Worm (Caenorhabditis elegans) whole organism, early embryonic: Measurements from ENCODE around the gene sru-19.

Experiments
- ama-1 ChIP-seq: fragments of 150-350 bp; optimal IDR thresholded peaks from 2 replicates; lab custom pipeline; 2014
- ceh-13 ChIP-seq: fragments of 200-800 bp; sonication (Bioruptor generic); optimal IDR thresholded peaks from 2 replicates; lab custom pipeline; 2018; ENCODE audit warnings: mild to moderate bottlenecking, missing genetic modification characterization, missing compliant biosample characterization
- flt-1 ChIP-seq: fragments of 200-800 bp; sonication (Bioruptor generic); IDR thresholded peaks from 2 replicates; pipeline ENCODE4 v1.3.6; 2022; ENCODE audit warnings: missing genetic modification characterization, missing compliant biosample characterization
- hmbx-1 ChIP-seq: sonication (generic microtip); optimal IDR thresholded peaks from 2 replicates; lab custom pipeline; 2016; ENCODE audit warnings: mild to moderate bottlenecking, missing genetic modification characterization, missing compliant biosample characterization
- hnd-1 ChIP-seq: sonication (generic microtip); optimal IDR thresholded peaks from 2 replicates; lab custom pipeline; 2016; ENCODE audit warnings: missing genetic modification characterization, missing compliant biosample characterization
- pes-1 ChIP-seq: fragments of 200-800 bp; sonication (Bioruptor generic); IDR thresholded peaks from 2 replicates; pipeline ENCODE4 v1.3.6; 2022; ENCODE audit warnings: missing genetic modification reagents, missing genetic modification characterization, missing compliant biosample characterization
- scrt-1 ChIP-seq: fragments of 200-800 bp; sonication (Bioruptor generic); IDR thresholded peaks from 2 replicates; pipeline ENCODE4 v1.3.6; 2022; ENCODE audit warnings: missing genetic modification characterization, missing compliant biosample characterization
- tbx-11 ChIP-seq: fragments of 200-800 bp; sonication (Bioruptor generic); IDR thresholded peaks from 2 replicates; pipeline ENCODE4 v1.3.6; 2022; ENCODE audit warnings: missing genetic modification characterization, missing compliant biosample characterization

ce11 chrIV:12545393-12545792 is 47.1 kb downstream of the sru-19 start:
- TF ChIP-seq hmbx-1 (tag; lab: Kevin White, UChicago) (no peak), pes-1 (GFP tag; lab: Robert Waterston, UW) (no peak), scrt-1 (GFP tag; lab: Robert Waterston, UW) (no peak), flt-1 (GFP tag; lab: Robert Waterston, UW) (no peak), ama-1 (no peak), hnd-1 (tag; lab: Kevin White, UChicago) (no peak), tbx-11 (GFP tag; lab: Robert Waterston, UW) (no peak), ceh-13 (no peak)
